Worm (Caenorhabditis elegans) whole organism, L4/young adult: ENCODE measurements around the gene seu-1.
"Not testable (repeated sequence)": the region's sequence is repeated elsewhere in the genome, so short reads cannot be mapped to it uniquely, and the experiment has no call there.

ENCODE experiments used
- W03F9.2 ChIP-seq: fragments of 150-350 bp; optimal IDR thresholded peaks from 2 replicates; lab custom pipeline; 2014; ENCODE audit warnings: missing biosample characterization, missing genetic modification characterization
- dao-5 ChIP-seq: sonication (generic microtip); optimal IDR thresholded peaks from 2 replicates; lab custom pipeline; 2016; ENCODE audit warnings: missing genotype, missing genetic modification characterization, moderate library complexity, missing compliant biosample characterization
- him-1 ChIP-seq: sonication (generic microtip); optimal IDR thresholded peaks from 2 replicates; lab custom pipeline; 2016; ENCODE audit warnings: missing genotype, missing genetic modification reagents, missing genetic modification characterization, missing compliant biosample characterization

seu-1 gene

ce11 chrIV:6325772-6326171, 3.7 kb upstream of the seu-1 start:
- TF ChIP-seq dao-5 (no peak), W03F9.2 (no peak)

ce11 chrIV:6326448-6326847, 3.0 kb upstream of the seu-1 start, which contains the start of gene lsm-8:
Gene lsm-8 (plus strand): TSS chrIV:6326526.
- TF ChIP-seq W03F9.2 (no peak), dao-5 (no peak), him-1 (tag; lab: Kevin White, UChicago) (no peak)

ce11 chrIV:6327363-6328015, 1.9 kb upstream of the seu-1 start:
- TF ChIP-seq him-1 (tag; lab: Kevin White, UChicago) (no peak), W03F9.2 (peak; percentile 60)

ce11 chrIV:6328198-6328597, 1.2 kb upstream of the seu-1 start:
- TF ChIP-seq W03F9.2: no peak
- no peak for TF ChIP-seq dao-5
- no peak for TF ChIP-seq him-1 (tag; lab: Kevin White, UChicago)

- TF ChIP-seq him-1 (tag; lab: Kevin White, UChicago) (no peak), W03F9.2 (peak; percentile 21)
Measured at ce11 chrIV:6330790-6331189, 1.4 kb downstream of the seu-1 start.

- no peak for TF ChIP-seq W03F9.2
- no peak for TF ChIP-seq him-1 (tag; lab: Kevin White, UChicago)
- no peak for TF ChIP-seq dao-5
Measured at ce11 chrIV:6333915-6334314, 4.5 kb downstream of the seu-1 start, which contains the start of gene blos-2. Gene blos-2 (plus strand): TSS chrIV:6334215.

ce11 chrIV:6335908-6336307, 6.5 kb downstream of the seu-1 start, which contains the start of gene mif-4:
Gene mif-4 (minus strand): TSS chrIV:6335994.
- TF ChIP-seq dao-5: no peak
- TF ChIP-seq W03F9.2: no peak
- no peak for TF ChIP-seq him-1 (tag; lab: Kevin White, UChicago)

ce11 chrIV:6336748-6337147, 7.3 kb downstream of the seu-1 start:
- TF ChIP-seq dao-5 (no peak), W03F9.2 (peak; percentile 95), him-1 (tag; lab: Kevin White, UChicago) (peak; percentile 81)

- TF ChIP-seq W03F9.2 (no peak), dao-5 (no peak), him-1 (tag; lab: Kevin White, UChicago) (no peak)
Measured at ce11 chrIV:6337353-6337752, 7.9 kb downstream of the seu-1 start, which contains the start of gene ipla-6. Gene ipla-6 (plus strand): TSS chrIV:6337653.

- no peak for TF ChIP-seq dao-5
- TF ChIP-seq him-1 (tag; lab: Kevin White, UChicago): no peak
- TF ChIP-seq W03F9.2: no peak
Measured at ce11 chrIV:6342431-6342830, 13.0 kb downstream of the seu-1 start, which contains the start of gene Y73B6BL.288. Gene Y73B6BL.288 (minus strand): TSS chrIV:6342531.

- TF ChIP-seq him-1 (tag; lab: Kevin White, UChicago) (no peak), dao-5 (no peak), W03F9.2 (no peak)
Measured at ce11 chrIV:6342876-6343275, 13.4 kb downstream of the seu-1 start, which contains the start of gene Y73B6BL.14. Gene Y73B6BL.14 (minus strand): TSS chrIV:6342976.

- TF ChIP-seq him-1 (tag; lab: Kevin White, UChicago); dao-5; W03F9.2: not testable (repeated sequence)
Measured at ce11 chrIV:6347213-6347612, 17.8 kb downstream of the seu-1 start, which contains the start of gene Y73B6BL.289. Gene Y73B6BL.289 (plus strand): TSS chrIV:6347513.

ce11 chrIV:6361668-6362067, 32.2 kb downstream of the seu-1 start, which contains the start of gene Y73B6BL.47:
Gene Y73B6BL.47 (plus strand): TSS chrIV:6361968.
- TF ChIP-seq W03F9.2 (no peak), him-1 (tag; lab: Kevin White, UChicago) (no peak), dao-5 (no peak)

ce11 chrIV:6363604-6364003, 34.2 kb downstream of the seu-1 start:
- TF ChIP-seq him-1 (tag; lab: Kevin White, UChicago) (no peak), W03F9.2 (no peak), dao-5 (no peak)

ce11 chrIV:6365045-6365444, 35.6 kb downstream of the seu-1 start, which contains the start of gene Y73B6BL.270:
Gene Y73B6BL.270 (plus strand): TSS chrIV:6365345.
- TF ChIP-seq him-1 (tag; lab: Kevin White, UChicago) (no peak), W03F9.2 (no peak), dao-5 (no peak)
